Worm (Caenorhabditis elegans): ENCODE data around the gene F58F9.3.

The F58F9.3 gene

ce11 chrIV:6206294-6206776 is 26.7 kb upstream of the F58F9.3 start, which contains the start of gene C49A9.10 (continued):
- TF ChIP-seq aha-1 (tag): peak; percentile 52
- peak; percentile 70 for TF ChIP-seq T20F7.1 (GFP tag; optimal IDR thresholded peaks at IDR 0.05)
- 0 out of 2 replicates have a peak, but pooled peaks have one; percentile 43 for TF ChIP-seq pha-4 (GFP tag; IDR thresholded peaks at IDR 0.05)
- TF ChIP-seq pha-4 (tag; optimal IDR thresholded peaks at IDR 0.05): peak; percentile 36
- TF ChIP-seq unc-62 (GFP tag; optimal IDR thresholded peaks at IDR 0.05 in 1 of 2): peak in 1 of 2 experiments; percentile 13
- no peak for TF ChIP-seq unc-62 (tag; optimal IDR thresholded peaks at IDR 0.05)
- TF ChIP-seq lin-13 (GFP tag; optimal IDR thresholded peaks at IDR 0.05): peak; percentile 36
- TF ChIP-seq ztf-11 (tag; optimal IDR thresholded peaks at IDR 0.05): no peak
- TF ChIP-seq spr-1 (tag; optimal IDR thresholded peaks at IDR 0.05): peak; percentile 38
- no peak for TF ChIP-seq lin-15B (tag; optimal IDR thresholded peaks at IDR 0.05)
- TF ChIP-seq daf-19 (GFP tag; conservative IDR thresholded peaks at IDR 0.05): no peak
- TF ChIP-seq F37D6.2 (tag; optimal IDR thresholded peaks at IDR 0.05): peak; percentile 33
- TF ChIP-seq ctbp-1 (GFP tag; IDR thresholded peaks at IDR 0.05): 0 out of 2 replicates have a peak, but pooled peaks have one; percentile 28
- peak; percentile 95 for TF ChIP-seq snpc-1.2 (GFP tag; IDR thresholded peaks at IDR 0.05)
- peak; percentile 70 for TF ChIP-seq rbr-2 (tag; optimal IDR thresholded peaks at IDR 0.05)
- peak in 1 of 2 experiments; percentile 57 for TF ChIP-seq daf-16 (GFP tag; optimal IDR thresholded peaks at IDR 0.05)
- TF ChIP-seq daf-16 (tag; optimal IDR thresholded peaks at IDR 0.05): peak; percentile 69
- TF ChIP-seq ZK337.2 (GFP tag; IDR thresholded peaks at IDR 0.05): peak; percentile 94
- TF ChIP-seq F10B5.3 (tag; optimal IDR thresholded peaks at IDR 0.05): peak; percentile 59
- peak; percentile 77 for TF ChIP-seq hlh-30 (tag; optimal IDR thresholded peaks at IDR 0.05; ENCODE audit: insufficient read depth)
- peak; percentile 76; the same call in 1 of the 2 replicates for TF ChIP-seq lin-38 (GFP tag; IDR thresholded peaks at IDR 0.05)
- peak; percentile 71 for TF ChIP-seq mdt-29 (GFP tag; IDR thresholded peaks at IDR 0.05)

DNA sequence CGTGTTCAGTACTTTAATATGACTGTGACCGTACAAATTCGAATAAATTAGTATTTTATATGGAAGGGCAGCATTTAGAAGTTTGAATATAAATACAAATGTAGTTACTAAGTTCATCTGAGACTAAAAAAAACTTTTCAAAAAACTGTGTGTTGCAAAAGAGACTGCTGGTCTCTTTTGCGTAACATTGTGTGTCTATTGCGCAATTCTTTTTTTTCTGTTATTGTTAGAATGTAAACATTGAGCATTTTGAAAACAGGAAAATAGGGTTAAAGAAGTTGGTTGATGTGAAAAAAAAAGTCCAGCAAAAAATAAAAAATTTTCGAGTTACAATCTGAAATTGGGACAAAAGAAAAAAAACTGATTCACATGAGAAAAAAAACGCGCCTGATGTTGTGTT is 23.7 kb upstream of the F58F9.3 start:
- no peak for TF ChIP-seq snpc-1.2 (GFP tag; IDR thresholded peaks at IDR 0.05)
- TF ChIP-seq unc-62 (GFP tag; optimal IDR thresholded peaks at IDR 0.05 in 1 of 2): peak in 1 of 2 experiments; percentile 3
- no peak for TF ChIP-seq unc-62 (tag; optimal IDR thresholded peaks at IDR 0.05)
- TF ChIP-seq ama-1 (optimal IDR thresholded peaks at IDR 0.05): no peak
- peak; percentile 93 for TF ChIP-seq zip-2 (tag; optimal IDR thresholded peaks at IDR 0.05)
- TF ChIP-seq ceh-32 (tag; optimal IDR thresholded peaks at IDR 0.05; ENCODE audit: poor library complexity): no peak

DNA sequence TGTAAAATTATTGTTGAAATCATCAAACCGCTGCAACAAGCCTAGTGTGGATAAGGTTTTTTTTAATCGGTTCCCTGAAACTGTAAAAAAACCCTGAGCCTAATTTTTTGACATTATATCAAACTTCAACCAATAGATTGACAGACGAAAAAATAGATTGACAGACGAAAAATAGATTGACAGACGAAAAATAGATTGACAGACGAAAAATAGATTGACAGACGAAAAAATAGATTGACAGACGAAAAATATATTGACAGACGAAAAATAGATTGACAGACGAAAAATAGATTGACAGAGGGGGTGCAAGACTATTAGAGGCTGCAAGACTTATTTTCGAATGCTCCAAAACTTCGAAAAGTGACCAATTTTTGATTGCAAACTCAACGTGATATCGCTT is 23.1 kb upstream of the F58F9.3 start:
- TF ChIP-seq dmd-6 (GFP tag; IDR thresholded peaks at IDR 0.05): peak; percentile 41

- peak; percentile 64 for TF ChIP-seq dve-1 (tag; optimal IDR thresholded peaks at IDR 0.05; ENCODE audit: insufficient read depth)
- no peak for TF ChIP-seq daf-16 (GFP tag; optimal IDR thresholded peaks at IDR 0.05)
- peak; percentile 96 for TF ChIP-seq daf-16 (tag; optimal IDR thresholded peaks at IDR 0.05)
- TF ChIP-seq php-3 (GFP tag; IDR thresholded peaks at IDR 0.05): 0 out of 2 replicates have a peak, but pooled peaks have one; percentile 28
- peak; percentile 22; the same call in 1 of the 2 replicates for TF ChIP-seq dmd-6 (GFP tag; IDR thresholded peaks at IDR 0.05)
- TF ChIP-seq nhr-28 (tag; optimal IDR thresholded peaks at IDR 0.05): peak; percentile 36
- no peak for TF ChIP-seq nhr-76 (tag; optimal IDR thresholded peaks at IDR 0.05)
- TF ChIP-seq nhr-77 (tag; optimal IDR thresholded peaks at IDR 0.05): peak; percentile 11
- TF ChIP-seq ZK337.2 (GFP tag; IDR thresholded peaks at IDR 0.05): no peak
- TF ChIP-seq vab-7 (GFP tag; IDR thresholded peaks at IDR 0.05): no peak
- TF ChIP-seq pqm-1 (tag; optimal IDR thresholded peaks at IDR 0.05): peak; percentile 78
- TF ChIP-seq lsy-2 (tag; optimal IDR thresholded peaks at IDR 0.05): no peak
- peak; percentile 52 for TF ChIP-seq hlh-11 (tag; optimal IDR thresholded peaks at IDR 0.05)
- no peak for TF ChIP-seq skn-1 (tag; optimal IDR thresholded peaks at IDR 0.05)
- TF ChIP-seq ceh-20 (GFP tag; IDR thresholded peaks at IDR 0.05): no peak
- no peak for TF ChIP-seq lin-29 (GFP tag; IDR thresholded peaks at IDR 0.05)
- TF ChIP-seq ceh-62 (tag; optimal IDR thresholded peaks at IDR 0.05): no peak
- peak; percentile 32 for TF ChIP-seq hlh-30 (tag; optimal IDR thresholded peaks at IDR 0.05; ENCODE audit: insufficient read depth)
- TF ChIP-seq duxl-1 (tag; optimal IDR thresholded peaks at IDR 0.05; ENCODE audit: poor library complexity): no peak
- TF ChIP-seq Y105C5A.15 (GFP tag; IDR thresholded peaks at IDR 0.05): no peak
- TF ChIP-seq spr-1 (tag; optimal IDR thresholded peaks at IDR 0.05): no peak
These were observed 22.5 kb upstream of the F58F9.3 start, which contains the start of the genes ugt-24 and C49A9.6 for ce11 chrIV:6210574-6210973. TSS of gene ugt-24 (minus strand) at chrIV:6210720. TSS of gene C49A9.6 (plus strand) at chrIV:6210936.

Data from whole organism, L4 larva.